Fruit fly (Drosophila melanogaster): Measurements from ENCODE around the gene squ.
A peak's percentile ranks its signal among the peaks of the same experiment; 100 is the strongest.

- peak in 1 of 2 experiments; percentile 82 for TF ChIP-seq foxo (GFP tag; optimal IDR thresholded peaks at IDR 0.05)
- TF ChIP-seq fru (GFP tag; optimal IDR thresholded peaks at IDR 0.05), result peak; percentile 81
- TF ChIP-seq usp (GFP tag; optimal IDR thresholded peaks at IDR 0.05), result no peak
- no peak for TF ChIP-seq Hr78 (GFP tag; optimal IDR thresholded peaks at IDR 0.05)
- peak; percentile 90 for TF ChIP-seq br (GFP tag; optimal IDR thresholded peaks at IDR 0.05)
- peak; percentile 46 for TF ChIP-seq brk (GFP tag; optimal IDR thresholded peaks at IDR 0.05)
- no peak for TF ChIP-seq Mio (GFP tag; optimal IDR thresholded peaks at IDR 0.05)
- no peak for TF ChIP-seq Dfd (GFP tag; optimal IDR thresholded peaks at IDR 0.05)
- TF ChIP-seq lola (GFP tag; optimal IDR thresholded peaks at IDR 0.05), result no peak
- TF ChIP-seq dsf (GFP tag; optimal IDR thresholded peaks at IDR 0.05; ENCODE audit: borderline replicate concordance), result peak; percentile 6
Measured at dm6 chr2L:16683958-16684877, 4.4 kb downstream of the squ start, which contains the start of gene CG31807.

Data from whole organism, wandering third instar larva.